Fruit fly (Drosophila melanogaster): Measurements from ENCODE around the gene mip130.

The mip130 gene

dm6 chrX:1948508-1949065 is 40.5 kb downstream of the mip130 start (continued):
- TF ChIP-seq CG7357 (GFP tag; IDR thresholded peaks at IDR 0.05) (0 out of 3 replicates have a peak, but pooled peaks have one; percentile 23), ERR (GFP tag; optimal IDR thresholded peaks at IDR 0.05) (peak; percentile 86), Side (GFP tag; optimal IDR thresholded peaks at IDR 0.05) (no peak), BEAF-32 (GFP tag; optimal IDR thresholded peaks at IDR 0.05) (no peak), Mrtf (GFP tag; IDR thresholded peaks at IDR 0.05) (no peak), dan (GFP tag; IDR thresholded peaks at IDR 0.05) (no peak), Nf-YB (GFP tag; optimal IDR thresholded peaks at IDR 0.05) (peak; percentile 9), amos (GFP tag; IDR thresholded peaks at IDR 0.05; ENCODE audit: partially characterized antibody) (no peak), Awh (GFP tag; IDR thresholded peaks at IDR 0.05) (no peak), CG2889 (GFP tag; IDR thresholded peaks at IDR 0.05) (no peak), Dip2 (GFP tag; IDR thresholded peaks at IDR 0.05) (no peak), sisA (GFP tag; IDR thresholded peaks at IDR 0.05) (no peak), chif (GFP tag; optimal IDR thresholded peaks at IDR 0.05) (peak in 1 of 2 experiments; percentile 3), CG10431 (GFP tag; optimal IDR thresholded peaks at IDR 0.05) (no peak), kah (GFP tag; optimal IDR thresholded peaks at IDR 0.05) (no peak), CG11560 (tag; IDR thresholded peaks at IDR 0.05) (0 out of 3 replicates have a peak, but pooled peaks have one; percentile 8), pros (GFP tag; optimal IDR thresholded peaks at IDR 0.05) (no peak), CG18262 (tag; optimal IDR thresholded peaks at IDR 0.05) (peak; percentile 15), CG8765 (GFP tag; IDR thresholded peaks at IDR 0.05) (peak; percentile 23; the same call in 1 of the 2 replicates), CG6791 (GFP tag; IDR thresholded peaks at IDR 0.05; ENCODE audit: partially characterized antibody) (no peak), Xbp1 (GFP tag; optimal IDR thresholded peaks at IDR 0.05) (peak; percentile 31), klu (GFP tag; IDR thresholded peaks at IDR 0.05) (0 out of 2 replicates have a peak, but pooled peaks have one; percentile 45), inv (GFP tag; IDR thresholded peaks at IDR 0.05; ENCODE audit: partially characterized antibody) (no peak), Bgb (GFP tag; IDR thresholded peaks at IDR 0.05; ENCODE audit: partially characterized antibody) (no peak), CG9817 (tag; optimal IDR thresholded peaks at IDR 0.05) (peak; percentile 64), HLHmδ (GFP tag; optimal IDR thresholded peaks at IDR 0.05) (no peak), CG11696 (GFP tag; IDR thresholded peaks at IDR 0.05) (peak; percentile 53; the same call in 1 of the 2 replicates), CG18599 (GFP tag; optimal IDR thresholded peaks at IDR 0.05) (peak; percentile 87), Hand (GFP tag; optimal IDR thresholded peaks at IDR 0.05) (peak; percentile 50), chinmo (GFP tag; IDR thresholded peaks at IDR 0.05; ENCODE audit: partially characterized antibody) (no peak), CG7963 (GFP tag; IDR thresholded peaks at IDR 0.05; ENCODE audit: partially characterized antibody) (no peak), CG16813 (GFP tag; IDR thresholded peaks at IDR 0.05; ENCODE audit: partially characterized antibody) (no peak), croc (GFP tag; conservative IDR thresholded peaks at IDR 0.05) (no peak), Jarid2 (GFP tag; optimal IDR thresholded peaks at IDR 0.05) (no peak), Poxn (GFP tag; IDR thresholded peaks at IDR 0.05) (no peak), jigr1 (GFP tag; IDR thresholded peaks at IDR 0.05) (no peak), pnt (GFP tag; optimal IDR thresholded peaks at IDR 0.05) (no peak), ind (GFP tag; optimal IDR thresholded peaks at IDR 0.05) (peak; percentile 36), CG10565 (GFP tag; optimal IDR thresholded peaks at IDR 0.05) (no peak), kay (GFP tag; optimal IDR thresholded peaks at IDR 0.05) (no peak), CG1529 (GFP tag; optimal IDR thresholded peaks at IDR 0.05) (peak; percentile 14), mld (GFP tag; IDR thresholded peaks at IDR 0.05; ENCODE audit: partially characterized antibody) (no peak), dmrt11E (tag; optimal IDR thresholded peaks at IDR 0.05) (no peak), CG33557 (GFP tag; optimal IDR thresholded peaks at IDR 0.05) (no peak), Dp (GFP tag; optimal IDR thresholded peaks at IDR 0.05) (no peak), CG1233 (GFP tag; optimal IDR thresholded peaks at IDR 0.05) (peak; percentile 36), CG7745 (tag; optimal IDR thresholded peaks at IDR 0.05) (no peak), NC2β (GFP tag; optimal IDR thresholded peaks at IDR 0.05) (no peak), bbx (GFP tag; IDR thresholded peaks at IDR 0.05; ENCODE audit: partially characterized antibody) (no peak)
